Fruit fly (Drosophila melanogaster): ENCODE results near the gene CG10514.
A peak's percentile ranks its signal among the peaks of the same experiment; 100 is the strongest.

CG10514 gene

DNA sequence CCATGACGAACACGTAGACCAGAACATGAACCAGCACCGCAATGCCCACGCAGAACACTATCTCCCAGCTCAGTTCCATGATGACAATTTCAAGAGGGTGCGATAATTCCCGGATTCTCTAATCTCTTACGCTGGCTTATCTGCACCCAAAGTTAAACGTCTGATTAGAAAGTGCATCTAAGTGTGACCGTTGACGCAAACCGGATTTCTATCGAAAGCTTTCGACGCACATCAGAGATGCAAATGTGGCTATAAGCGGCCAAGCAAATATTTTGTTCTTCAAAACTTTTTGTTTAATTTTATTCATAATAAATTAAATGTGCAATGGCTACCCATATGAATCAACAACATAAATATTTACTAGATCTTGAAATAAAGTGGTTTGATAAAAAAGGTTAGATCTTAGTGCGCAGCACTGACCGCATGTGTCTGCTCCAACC is 17.3 kb downstream of the CG10514 start, which contains the start of the genes Kdsr and CG11858 (continued):
- TF ChIP-seq Hr78 (GFP tag; optimal IDR thresholded peaks at IDR 0.05), result no peak

dm6 chr3R:25260670-25261069 is 19.0 kb downstream of the CG10514 start:
- TF ChIP-seq HLH106 (tag; optimal IDR thresholded peaks at IDR 0.05) (no peak), Myc (optimal IDR thresholded peaks at IDR 0.05) (no peak), CrebA (GFP tag; optimal IDR thresholded peaks at IDR 0.05; ENCODE audit: borderline replicate concordance) (no peak), rgr (GFP tag; optimal IDR thresholded peaks at IDR 0.05) (no peak), foxo (GFP tag; optimal IDR thresholded peaks at IDR 0.05) (no peak), ey (GFP tag; optimal IDR thresholded peaks at IDR 0.05) (no peak)

dm6 chr3R:25258628-25259240 is 20.9 kb downstream of the CG10514 start, which contains the start of gene CG11857:
Gene CG11857, plus strand, starts transcription at chr3R:25258898.
- peak; percentile 94 for TF ChIP-seq dsf (GFP tag; optimal IDR thresholded peaks at IDR 0.05; ENCODE audit: borderline replicate concordance)
- TF ChIP-seq brk (GFP tag; optimal IDR thresholded peaks at IDR 0.05), result no peak
- no peak for TF ChIP-seq lola (GFP tag; optimal IDR thresholded peaks at IDR 0.05)
- peak; percentile 89 to 98 for TF ChIP-seq foxo (GFP tag; optimal IDR thresholded peaks at IDR 0.05)
- TF ChIP-seq Hr83 (GFP tag; optimal IDR thresholded peaks at IDR 0.05; ENCODE audit: poor library complexity, severe bottlenecking), result peak; percentile 96
- no peak for TF ChIP-seq CrebA (GFP tag; optimal IDR thresholded peaks at IDR 0.05; ENCODE audit: borderline replicate concordance)
- TF ChIP-seq N (GFP tag; optimal IDR thresholded peaks at IDR 0.05), result no peak
- peak; percentile 96 for TF ChIP-seq OdsH (GFP tag; optimal IDR thresholded peaks at IDR 0.05)
- TF ChIP-seq pan (optimal IDR thresholded peaks at IDR 0.05), result no peak
- TF ChIP-seq Mio (GFP tag; optimal IDR thresholded peaks at IDR 0.05), result peak; percentile 79
- peak; percentile 25 for TF ChIP-seq Myc (optimal IDR thresholded peaks at IDR 0.05)
- peak; percentile 94 for TF ChIP-seq psq (GFP tag; optimal IDR thresholded peaks at IDR 0.05)
- peak; percentile 97 for TF ChIP-seq ey (GFP tag; optimal IDR thresholded peaks at IDR 0.05)
- TF ChIP-seq Jra (GFP tag; optimal IDR thresholded peaks at IDR 0.05), result peak; percentile 98
- TF ChIP-seq dmrt93B (GFP tag; optimal IDR thresholded peaks at IDR 0.05), result peak; percentile 96
- no peak for TF ChIP-seq usp (GFP tag; optimal IDR thresholded peaks at IDR 0.05)
- TF ChIP-seq Abd-B (GFP tag; optimal IDR thresholded peaks at IDR 0.05), result no peak
- TF ChIP-seq CG9705 (GFP tag; optimal IDR thresholded peaks at IDR 0.05), result peak; percentile 95
- no peak for TF ChIP-seq Dif (GFP tag; optimal IDR thresholded peaks at IDR 0.05; ENCODE audit: partially characterized antibody)
- peak; percentile 94 for TF ChIP-seq GATAd (GFP tag; optimal IDR thresholded peaks at IDR 0.05)
- peak; percentile 97 for TF ChIP-seq woc (GFP tag; optimal IDR thresholded peaks at IDR 0.05)
- peak; percentile 96 for TF ChIP-seq br (GFP tag; optimal IDR thresholded peaks at IDR 0.05)
- TF ChIP-seq Sp1 (GFP tag; optimal IDR thresholded peaks at IDR 0.05), result peak; percentile 96
- peak; percentile 99 for TF ChIP-seq h (GFP tag; optimal IDR thresholded peaks at IDR 0.05)
- TF ChIP-seq dl (GFP tag; optimal IDR thresholded peaks at IDR 0.05; ENCODE audit: insufficient read depth in 1 of 2, partially characterized antibody in 2 of 2), result no peak
- peak; percentile 40 for TF ChIP-seq Rel (GFP tag; optimal IDR thresholded peaks at IDR 0.05)
- peak; percentile 82 for TF ChIP-seq Rel (tag; optimal IDR thresholded peaks at IDR 0.05)
- peak; percentile 98 for TF ChIP-seq rgr (GFP tag; optimal IDR thresholded peaks at IDR 0.05)
- peak; percentile 98 for TF ChIP-seq sv (GFP tag; optimal IDR thresholded peaks at IDR 0.05)
- TF ChIP-seq Vsx2 (GFP tag; optimal IDR thresholded peaks at IDR 0.05; ENCODE audit: partially characterized antibody), result no peak
- no peak for TF ChIP-seq tai (GFP tag; optimal IDR thresholded peaks at IDR 0.05)
- TF ChIP-seq Hnf4 (GFP tag; optimal IDR thresholded peaks at IDR 0.05), result peak; percentile 99
- TF ChIP-seq HLH106 (tag; optimal IDR thresholded peaks at IDR 0.05), result peak; percentile 98
- no peak for TF ChIP-seq Dfd (GFP tag; optimal IDR thresholded peaks at IDR 0.05)
- no peak for TF ChIP-seq sage (GFP tag; optimal IDR thresholded peaks at IDR 0.05)
- peak; percentile 93 for TF ChIP-seq CG32264 (GFP tag; optimal IDR thresholded peaks at IDR 0.05)
- no peak for TF ChIP-seq Hr78 (GFP tag; optimal IDR thresholded peaks at IDR 0.05)
- TF ChIP-seq jim (GFP tag; optimal IDR thresholded peaks at IDR 0.05), result peak; percentile 43
- peak; percentile 97 for TF ChIP-seq fru (GFP tag; optimal IDR thresholded peaks at IDR 0.05)
